Worm (Caenorhabditis elegans) whole organism, L4 larva: ENCODE results near the gene C18D11.3.

Experiments used
- D1046.2 ChIP-seq: fragments of 200-800 bp; sonication (Bioruptor generic); IDR thresholded peaks from 2 replicates; pipeline ENCODE4 v1.3.6; 2022; ENCODE audit warnings: missing genetic modification characterization, missing compliant biosample characterization
- F26F4.8 ChIP-seq: fragments of 200-800 bp; sonication (Bioruptor generic); conservative IDR thresholded peaks from 2 replicates; pipeline ENCODE4 v1.3.6; 2022; ENCODE audit warnings: missing genetic modification characterization, missing compliant biosample characterization
- R02D3.7 ChIP-seq: fragments of 150-350 bp; sonication (generic microtip); optimal IDR thresholded peaks from 3 replicates; lab custom pipeline; 2014; ENCODE audit warnings: missing biosample characterization, missing genetic modification characterization
- Y48G9A.11 ChIP-seq: fragments of 200-800 bp; sonication (Bioruptor generic); IDR thresholded peaks from 2 replicates; pipeline ENCODE4 v1.3.6; 2022; ENCODE audit warnings: missing genetic modification reagents, missing genetic modification characterization, missing compliant biosample characterization
- Y75B8A.6 ChIP-seq: fragments of 200-800 bp; sonication (Bioruptor generic); IDR thresholded peaks from 2 replicates; pipeline ENCODE4 v1.3.6; 2022; ENCODE audit warnings: missing genetic modification reagents, missing genetic modification characterization, missing compliant biosample characterization
- ZK337.2 ChIP-seq: fragments of 200-800 bp; sonication (Bioruptor generic); IDR thresholded peaks from 2 replicates; pipeline ENCODE4 v1.3.6; 2022; ENCODE audit warnings: missing genetic modification reagents, missing genetic modification characterization, missing compliant biosample characterization
- ZK546.5 ChIP-seq, 2 experiments: sonication (generic microtip); optimal IDR thresholded peaks; 2 replicates each; lab custom pipeline; 2017; ENCODE audit warnings: missing biosample characterization in 2 of 2, missing genetic modification characterization in 2 of 2
- aha-1 ChIP-seq: fragments of 150-350 bp; peaks from one replicate; lab custom pipeline; 2014; ENCODE audit warnings: missing biosample characterization, missing genetic modification characterization
- arid-1 ChIP-seq: fragments of 200-800 bp; sonication (Bioruptor generic); conservative IDR thresholded peaks from 2 replicates; pipeline ENCODE4 v1.3.6; 2022; ENCODE audit warnings: missing genetic modification reagents, missing genetic modification characterization, missing compliant biosample characterization
- attf-4 ChIP-seq: sonication (generic microtip); optimal IDR thresholded peaks from 3 replicates; lab custom pipeline; 2017; ENCODE audit warnings: missing biosample characterization, missing genetic modification characterization
- ceh-62 ChIP-seq: sonication (generic microtip); optimal IDR thresholded peaks from 2 replicates; lab custom pipeline; 2017; ENCODE audit warnings: missing biosample characterization, missing genetic modification characterization
- cey-2 ChIP-seq: sonication (generic microtip); optimal IDR thresholded peaks from 3 replicates; lab custom pipeline; 2017; ENCODE audit warnings: missing genetic modification characterization, mild to moderate bottlenecking, missing compliant biosample characterization, antibody characterized with exemption, borderline replicate concordance; ENCODE audit not compliant: insufficient read depth
- daf-16 ChIP-seq, 3 experiments: sonication (generic microtip); optimal IDR thresholded peaks; 2 replicates each; lab custom pipeline; 2016 to 2017; ENCODE audit warnings: missing genetic modification characterization in 3 of 3, missing genetic modification reagents in 3 of 3, mild to moderate bottlenecking in 2 of 3, missing compliant biosample characterization in 2 of 3, missing biosample characterization in 1 of 3, moderate library complexity in 1 of 3
- daf-19 ChIP-seq: fragments of 200-800 bp; sonication (Bioruptor generic); conservative IDR thresholded peaks from 2 replicates; pipeline ENCODE4 v1.3.6; 2022; ENCODE audit warnings: missing genetic modification characterization, missing compliant biosample characterization
- daf-8 ChIP-seq: fragments of 200-800 bp; sonication (Bioruptor generic); IDR thresholded peaks from 2 replicates; pipeline ENCODE4 v1.3.6; 2022; ENCODE audit warnings: missing genetic modification characterization, missing compliant biosample characterization
- dmd-9 ChIP-seq: fragments of 200-800 bp; sonication (Bioruptor generic); IDR thresholded peaks from 2 replicates; pipeline ENCODE4 v1.3.6; 2022; ENCODE audit warnings: missing genetic modification reagents, missing genetic modification characterization, missing compliant biosample characterization
- dpl-1 ChIP-seq: fragments of 150-350 bp; optimal IDR thresholded peaks from 2 replicates; lab custom pipeline; 2014; ENCODE audit warnings: missing biosample characterization, missing genetic modification reagents, missing genetic modification characterization
- duxl-1 ChIP-seq: sonication (generic microtip); optimal IDR thresholded peaks from 2 replicates; lab custom pipeline; 2016; ENCODE audit warnings: mild to moderate bottlenecking, missing genetic modification characterization, moderate library complexity, missing compliant biosample characterization; ENCODE audit not compliant: poor library complexity
- fkh-10 ChIP-seq: fragments of 150-350 bp; optimal IDR thresholded peaks from 2 replicates; lab custom pipeline; 2014; ENCODE audit warnings: missing biosample characterization, missing genetic modification reagents, missing genetic modification characterization
- gei-8 ChIP-seq: fragments of 200-800 bp; sonication (Bioruptor generic); optimal IDR thresholded peaks from 2 replicates; lab custom pipeline; 2018; ENCODE audit warnings: mild to moderate bottlenecking, missing genetic modification characterization, missing compliant biosample characterization
- hif-1 ChIP-seq, 2 experiments: sonication (generic microtip); optimal IDR thresholded peaks; 2 replicates each; lab custom pipeline; 2016 to 2017; ENCODE audit warnings: missing compliant biosample characterization in 2 of 2, missing genetic modification characterization in 2 of 2, missing genetic modification reagents in 2 of 2, missing genotype in 2 of 2, mild to moderate bottlenecking in 1 of 2
- hlh-11 ChIP-seq: fragments of 200-800 bp; sonication (Bioruptor generic); optimal IDR thresholded peaks from 2 replicates; lab custom pipeline; 2018; ENCODE audit warnings: mild to moderate bottlenecking, missing genetic modification characterization, missing compliant biosample characterization
- hlh-30 ChIP-seq: sonication (generic microtip); optimal IDR thresholded peaks from 2 replicates; lab custom pipeline; 2017; ENCODE audit warnings: antibody characterized with exemption, mild to moderate bottlenecking, missing genetic modification characterization, missing compliant biosample characterization; ENCODE audit not compliant: insufficient read depth
- hmg-1.1 ChIP-seq: fragments of 200-800 bp; sonication (Bioruptor generic); IDR thresholded peaks from 2 replicates; pipeline ENCODE4 v1.3.6; 2022; ENCODE audit warnings: missing genetic modification reagents, missing genetic modification characterization, missing compliant biosample characterization
- jun-1 ChIP-seq: fragments of 150-350 bp; optimal IDR thresholded peaks from 2 replicates; lab custom pipeline; 2014; ENCODE audit warnings: missing biosample characterization, missing genetic modification reagents, missing genetic modification characterization
- lin-15B ChIP-seq: fragments of 150-350 bp; sonication (generic microtip); optimal IDR thresholded peaks from 3 replicates; lab custom pipeline; 2014; ENCODE audit warnings: missing biosample characterization, missing genetic modification characterization
- lin-38 ChIP-seq: fragments of 200-800 bp; sonication (Bioruptor generic); IDR thresholded peaks from 2 replicates; pipeline ENCODE4 v1.3.6; 2022; ENCODE audit warnings: missing genetic modification reagents, missing genetic modification characterization, missing compliant biosample characterization
- lir-3 ChIP-seq: sonication (generic microtip); optimal IDR thresholded peaks from 2 replicates; lab custom pipeline; 2016; ENCODE audit warnings: mild to moderate bottlenecking, missing genetic modification characterization, missing compliant biosample characterization
- lsy-2 ChIP-seq, 2 experiments: fragments of 150-350 bp in 1 of 2; sonication (generic microtip) in 1 of 2; optimal IDR thresholded peaks; 2 replicates each; lab custom pipeline; 2014 to 2017; ENCODE audit warnings: missing biosample characterization in 2 of 2, missing genetic modification characterization in 2 of 2
- madf-5 ChIP-seq, 2 experiments: fragments of 200-800 bp; sonication (Bioruptor generic); IDR thresholded peaks; 2 replicates each; pipeline ENCODE4 v1.3.6; 2022; ENCODE audit warnings: missing compliant biosample characterization in 2 of 2, missing genetic modification characterization in 2 of 2
- madf-9 ChIP-seq: fragments of 200-800 bp; sonication (Bioruptor generic); conservative IDR thresholded peaks from 2 replicates; pipeline ENCODE4 v1.3.6; 2022; ENCODE audit warnings: missing genetic modification reagents, missing genetic modification characterization, missing compliant biosample characterization
- mdl-1 ChIP-seq, 2 experiments: fragments of 150-350 bp in 1 of 2; sonication (generic microtip) in 1 of 2; optimal IDR thresholded peaks; 2 replicates each; lab custom pipeline; 2014 to 2017; ENCODE audit warnings: missing biosample characterization in 2 of 2, missing genetic modification characterization in 2 of 2
- mxl-2 ChIP-seq: fragments of 200-800 bp; sonication (Bioruptor generic); conservative IDR thresholded peaks from 2 replicates; pipeline ENCODE4 v1.3.6; 2022; ENCODE audit warnings: missing genetic modification reagents, missing genetic modification characterization, missing compliant biosample characterization
- nhr-10 ChIP-seq: fragments of 150-350 bp; optimal IDR thresholded peaks from 2 replicates; lab custom pipeline; 2014; ENCODE audit warnings: missing biosample characterization, missing genetic modification characterization
- nhr-6 ChIP-seq: fragments of 150-350 bp; optimal IDR thresholded peaks from 2 replicates; lab custom pipeline; 2014; ENCODE audit warnings: missing biosample characterization, missing genetic modification characterization
- pha-4 ChIP-seq, 2 experiments: fragments of 150-350 bp in 1 of 2; fragments of 200-800 bp in 1 of 2; sonication (Bioruptor generic) in 1 of 2; IDR thresholded peaks in 1 of 2; optimal IDR thresholded peaks in 1 of 2; 2 replicates each; pipeline versions ENCODE4 v1.3.6 to Lab custom; 2014 to 2022; ENCODE audit warnings: missing genetic modification characterization in 2 of 2, missing genetic modification reagents in 2 of 2, missing biosample characterization in 1 of 2, missing compliant biosample characterization in 1 of 2
- saeg-2 ChIP-seq: fragments of 200-800 bp; sonication (Bioruptor generic); IDR thresholded peaks from 2 replicates; pipeline ENCODE4 v1.3.6; 2022; ENCODE audit warnings: missing genetic modification reagents, missing genetic modification characterization, missing compliant biosample characterization
- set-16 ChIP-seq: fragments of 200-800 bp; sonication (Bioruptor generic); IDR thresholded peaks from 2 replicates; pipeline ENCODE4 v1.3.6; 2022; ENCODE audit warnings: missing genetic modification reagents, missing genetic modification characterization, missing compliant biosample characterization
- skn-1 ChIP-seq: fragments of 150-350 bp; optimal IDR thresholded peaks from 2 replicates; lab custom pipeline; 2014; ENCODE audit warnings: missing biosample characterization, missing genetic modification characterization
- snpc-1.2 ChIP-seq: fragments of 200-800 bp; sonication (Bioruptor generic); IDR thresholded peaks from 2 replicates; pipeline ENCODE4 v1.3.6; 2022; ENCODE audit warnings: missing genetic modification reagents, missing genetic modification characterization, missing compliant biosample characterization
- tra-1 ChIP-seq: fragments of 200-800 bp; sonication (Bioruptor generic); IDR thresholded peaks from 2 replicates; pipeline ENCODE4 v1.3.6; 2022; ENCODE audit warnings: missing genetic modification reagents, missing genetic modification characterization, missing compliant biosample characterization
- unc-39 ChIP-seq: sonication (generic microtip); optimal IDR thresholded peaks from 2 replicates; lab custom pipeline; 2017; ENCODE audit warnings: missing biosample characterization, missing genetic modification characterization
- unc-62 ChIP-seq, 3 experiments: fragments of 150-350 bp in 1 of 3; sonication (generic microtip); optimal IDR thresholded peaks in 2 of 3; peaks in 1 of 3; 1 replicate in 1 of 3; 2 replicates in 2 of 3; lab custom pipeline; 2014 to 2017; ENCODE audit warnings: missing biosample characterization in 3 of 3, missing genetic modification characterization in 3 of 3, missing genetic modification reagents in 3 of 3, missing genotype in 1 of 3
- zip-11 ChIP-seq: fragments of 200-800 bp; sonication (Bioruptor generic); IDR thresholded peaks from 2 replicates; pipeline ENCODE4 v1.3.6; 2022; ENCODE audit warnings: missing genetic modification characterization, missing compliant biosample characterization
- ztf-7 ChIP-seq: fragments of 150-350 bp; optimal IDR thresholded peaks from 2 replicates; lab custom pipeline; 2014; ENCODE audit warnings: missing biosample characterization, missing genetic modification characterization

C18D11.3 gene

ce11 chrIII:11834168-11834567 is 10.9 kb downstream of the C18D11.3 start (continued):
- no peak for TF ChIP-seq gei-8 (GFP tag; lab: Kevin White, UChicago)
- no peak for TF ChIP-seq Y48G9A.11 (GFP tag; lab: Robert Waterston, UW)
- TF ChIP-seq jun-1 (tag; lab: Kevin White, UChicago), result no peak
- no peak for TF ChIP-seq attf-4 (tag; lab: Kevin White, UChicago)
- TF ChIP-seq daf-16 (GFP tag; optimal IDR thresholded peaks at IDR 0.05; lab: Kevin White, UChicago), result peak in 1 of 2 experiments; percentile 79
- TF ChIP-seq daf-16 (tag; optimal IDR thresholded peaks at IDR 0.05; lab: Kevin White, UChicago), result no peak
- peak in 1 of 2 experiments; percentile 33 for TF ChIP-seq mdl-1 (tag; optimal IDR thresholded peaks at IDR 0.05; lab: Kevin White, UChicago)
- no peak for TF ChIP-seq mxl-2
- peak; percentile 20 for TF ChIP-seq hlh-30 (tag; lab: Kevin White, UChicago)
- 0 out of 2 replicates have a peak, but pooled peaks have one; percentile 3 for TF ChIP-seq lin-38 (GFP tag; lab: Robert Waterston, UW)
- TF ChIP-seq F26F4.8 (GFP tag; lab: Robert Waterston, UW), result no peak
- no peak for TF ChIP-seq duxl-1 (tag; lab: Kevin White, UChicago)
- TF ChIP-seq unc-39, result no peak
- TF ChIP-seq arid-1 (GFP tag; lab: Robert Waterston, UW), result no peak
- peak; percentile 35 for TF ChIP-seq aha-1 (tag; lab: Kevin White, UChicago)
- TF ChIP-seq hmg-1.1 (GFP tag; lab: Robert Waterston, UW), result no peak
- TF ChIP-seq nhr-6 (tag; lab: Kevin White, UChicago), result no peak
- no peak for TF ChIP-seq lin-15B (tag; lab: Kevin White, UChicago)
- TF ChIP-seq fkh-10 (GFP tag; lab: Kevin White, UChicago), result no peak
- no peak for TF ChIP-seq cey-2
- TF ChIP-seq ZK546.5 (tag; optimal IDR thresholded peaks at IDR 0.05; lab: Kevin White, UChicago), result no peak
- TF ChIP-seq skn-1 (tag; lab: Kevin White, UChicago), result no peak
- no peak for TF ChIP-seq saeg-2 (GFP tag; lab: Robert Waterston, UW)
- no peak for TF ChIP-seq madf-5 (GFP tag; IDR thresholded peaks at IDR 0.05; lab: Robert Waterston, UW)
- TF ChIP-seq hlh-11, result peak; percentile 75
- no peak for TF ChIP-seq zip-11 (GFP tag; lab: Robert Waterston, UW)
- no peak for TF ChIP-seq ZK337.2 (GFP tag; lab: Robert Waterston, UW)
- no peak for TF ChIP-seq daf-8 (GFP tag; lab: Robert Waterston, UW)
- no peak for TF ChIP-seq madf-9
- no peak for TF ChIP-seq D1046.2
- TF ChIP-seq R02D3.7 (tag; lab: Kevin White, UChicago), result no peak
- no peak for TF ChIP-seq set-16 (GFP tag; lab: Robert Waterston, UW)
- no peak for TF ChIP-seq ztf-7
- no peak for TF ChIP-seq hif-1 (tag; optimal IDR thresholded peaks at IDR 0.05; lab: Kevin White, UChicago)
- TF ChIP-seq ceh-62 (tag; lab: Kevin White, UChicago), result no peak
- no peak for TF ChIP-seq tra-1
- no peak for TF ChIP-seq daf-19 (GFP tag; lab: Robert Waterston, UW)
- TF ChIP-seq Y75B8A.6, result no peak
- TF ChIP-seq lir-3, result no peak
- no peak for TF ChIP-seq dpl-1
- peak; percentile 3 for TF ChIP-seq nhr-10
- TF ChIP-seq dmd-9, result no peak
- peak in 1 of 2 experiments; percentile 30 for TF ChIP-seq lsy-2 (tag; optimal IDR thresholded peaks at IDR 0.05; lab: Kevin White, UChicago)
- TF ChIP-seq unc-62 (GFP tag; optimal IDR thresholded peaks at IDR 0.05 in 1 of 2; lab: Kevin White, UChicago), result no peak
- no peak for TF ChIP-seq unc-62 (tag; optimal IDR thresholded peaks at IDR 0.05; lab: Kevin White, UChicago)
- TF ChIP-seq pha-4 (GFP tag; IDR thresholded peaks at IDR 0.05; lab: Robert Waterston, UW), result no peak
- no peak for TF ChIP-seq pha-4 (tag; optimal IDR thresholded peaks at IDR 0.05; lab: Kevin White, UChicago)
- no peak for TF ChIP-seq snpc-1.2 (GFP tag; lab: Robert Waterston, UW)
